Fruit fly (Drosophila melanogaster): ENCODE results near the gene Parg.

Parg gene

DNA sequence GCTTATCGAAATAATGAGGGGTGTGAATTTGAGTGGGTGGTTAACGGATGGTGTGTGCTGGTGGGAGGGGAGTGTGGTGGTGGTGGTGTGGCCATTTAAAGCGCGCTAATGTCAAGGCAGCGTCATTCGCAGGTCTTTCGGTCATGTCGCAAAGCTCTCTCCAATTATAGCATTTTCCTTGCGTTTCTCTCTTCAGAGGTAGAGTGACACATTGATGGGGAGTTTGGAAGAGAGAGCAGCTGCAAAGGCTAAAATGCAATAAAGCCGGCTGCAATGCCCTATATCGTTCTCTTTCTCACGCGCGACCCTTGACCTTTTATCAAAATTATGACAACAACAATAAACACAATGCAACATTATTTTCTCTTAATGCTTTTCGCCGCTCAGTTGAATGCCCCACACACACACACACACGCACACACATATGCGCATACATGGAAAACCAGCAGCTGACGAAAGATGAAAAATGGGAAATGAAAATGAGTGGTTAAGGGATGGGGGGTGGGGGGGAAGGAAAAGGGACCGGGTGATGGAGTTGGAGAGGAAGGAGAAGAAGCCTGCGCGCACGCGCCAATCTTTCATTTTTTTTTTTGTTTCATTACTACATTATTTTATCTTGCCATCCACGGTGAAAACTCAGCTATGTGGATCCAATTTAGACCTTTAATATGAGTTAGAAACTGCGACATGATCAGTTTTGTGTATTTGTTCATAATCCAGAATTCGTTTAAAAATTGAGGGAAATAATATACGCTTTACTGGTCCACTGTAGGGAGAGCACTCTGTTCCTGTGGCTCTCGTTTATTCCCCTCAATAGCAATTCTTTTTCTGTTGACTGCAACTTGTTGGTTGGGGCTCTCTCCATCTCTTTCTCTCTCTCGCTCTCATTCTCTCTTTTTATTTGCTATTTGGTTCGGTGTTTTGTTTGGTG lies 20.6 kb upstream of the Parg start:
- TF ChIP-seq tai (GFP tag; optimal IDR thresholded peaks at IDR 0.05) (peak; percentile 18), Dif (GFP tag; optimal IDR thresholded peaks at IDR 0.05; ENCODE audit: partially characterized antibody) (no peak), foxo (GFP tag; optimal IDR thresholded peaks at IDR 0.05) (peak in 1 of 2 experiments; percentile 82), psq (GFP tag; optimal IDR thresholded peaks at IDR 0.05) (peak; percentile 76), rgr (GFP tag; optimal IDR thresholded peaks at IDR 0.05) (peak; percentile 79), usp (GFP tag; optimal IDR thresholded peaks at IDR 0.05) (no peak), brk (GFP tag; optimal IDR thresholded peaks at IDR 0.05) (peak; percentile 15), Hnf4 (GFP tag; optimal IDR thresholded peaks at IDR 0.05) (peak; percentile 68), OdsH (GFP tag; optimal IDR thresholded peaks at IDR 0.05) (peak; percentile 60), Abd-B (GFP tag; optimal IDR thresholded peaks at IDR 0.05) (no peak), dsf (GFP tag; optimal IDR thresholded peaks at IDR 0.05; ENCODE audit: borderline replicate concordance) (no peak), CG9705 (GFP tag; optimal IDR thresholded peaks at IDR 0.05) (peak; percentile 30), dmrt93B (GFP tag; optimal IDR thresholded peaks at IDR 0.05) (peak; percentile 36), ey (GFP tag; optimal IDR thresholded peaks at IDR 0.05) (peak; percentile 78), sv (GFP tag; optimal IDR thresholded peaks at IDR 0.05) (peak; percentile 50), br (GFP tag; optimal IDR thresholded peaks at IDR 0.05) (peak; percentile 60), fru (GFP tag; optimal IDR thresholded peaks at IDR 0.05) (peak; percentile 79), sage (GFP tag; optimal IDR thresholded peaks at IDR 0.05) (no peak), lola (GFP tag; optimal IDR thresholded peaks at IDR 0.05) (no peak), Myc (optimal IDR thresholded peaks at IDR 0.05) (no peak), Hr78 (GFP tag; optimal IDR thresholded peaks at IDR 0.05) (no peak), Mio (GFP tag; optimal IDR thresholded peaks at IDR 0.05) (no peak), woc (GFP tag; optimal IDR thresholded peaks at IDR 0.05) (peak; percentile 64), Rel (GFP tag; optimal IDR thresholded peaks at IDR 0.05) (no peak), Rel (tag; optimal IDR thresholded peaks at IDR 0.05) (peak; percentile 9), pan (optimal IDR thresholded peaks at IDR 0.05) (no peak), Sp1 (GFP tag; optimal IDR thresholded peaks at IDR 0.05) (peak; percentile 66), h (GFP tag; optimal IDR thresholded peaks at IDR 0.05) (peak; percentile 78), Jra (GFP tag; optimal IDR thresholded peaks at IDR 0.05) (no peak), Dfd (GFP tag; optimal IDR thresholded peaks at IDR 0.05) (peak; percentile 86), Vsx2 (GFP tag; optimal IDR thresholded peaks at IDR 0.05; ENCODE audit: partially characterized antibody) (no peak), HLH106 (tag; optimal IDR thresholded peaks at IDR 0.05) (peak; percentile 70), CG32264 (GFP tag; optimal IDR thresholded peaks at IDR 0.05) (peak; percentile 27)

DNA sequence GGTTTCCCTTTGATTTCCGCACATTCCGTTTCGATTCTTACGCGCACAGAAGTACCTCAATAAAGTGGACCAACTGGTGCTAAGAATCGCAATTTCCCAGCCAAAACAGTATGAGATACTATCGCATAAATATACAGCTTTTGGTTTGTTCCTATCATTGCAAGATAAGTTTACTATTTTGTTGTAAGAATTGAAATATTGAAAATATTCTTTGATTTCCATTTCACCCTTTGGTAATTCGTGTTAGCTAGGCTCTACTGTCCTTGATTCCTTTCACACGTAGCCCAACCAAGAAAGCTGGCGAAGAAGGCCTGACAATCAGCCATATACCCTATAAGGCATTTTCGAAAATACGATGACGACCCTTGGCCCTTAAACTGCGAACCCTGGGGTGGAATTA lies 19.3 kb upstream of the Parg start:
- TF ChIP-seq sv (GFP tag; optimal IDR thresholded peaks at IDR 0.05) (no peak), foxo (GFP tag; optimal IDR thresholded peaks at IDR 0.05) (peak in 1 of 2 experiments; percentile 68), br (GFP tag; optimal IDR thresholded peaks at IDR 0.05) (peak; percentile 60), jim (GFP tag; optimal IDR thresholded peaks at IDR 0.05) (no peak), fru (GFP tag; optimal IDR thresholded peaks at IDR 0.05) (peak; percentile 64), Hnf4 (GFP tag; optimal IDR thresholded peaks at IDR 0.05) (peak; percentile 24), HLH106 (tag; optimal IDR thresholded peaks at IDR 0.05) (peak; percentile 62), CG32264 (GFP tag; optimal IDR thresholded peaks at IDR 0.05) (peak; percentile 16), brk (GFP tag; optimal IDR thresholded peaks at IDR 0.05) (peak; percentile 35), Abd-B (GFP tag; optimal IDR thresholded peaks at IDR 0.05) (no peak), Jra (GFP tag; optimal IDR thresholded peaks at IDR 0.05) (no peak), psq (GFP tag; optimal IDR thresholded peaks at IDR 0.05) (peak; percentile 19), rgr (GFP tag; optimal IDR thresholded peaks at IDR 0.05) (peak; percentile 54), CG9705 (GFP tag; optimal IDR thresholded peaks at IDR 0.05) (peak; percentile 36), Myc (optimal IDR thresholded peaks at IDR 0.05) (no peak), ey (GFP tag; optimal IDR thresholded peaks at IDR 0.05) (peak; percentile 62), Vsx2 (GFP tag; optimal IDR thresholded peaks at IDR 0.05; ENCODE audit: partially characterized antibody) (no peak), h (GFP tag; optimal IDR thresholded peaks at IDR 0.05) (peak; percentile 63), Sp1 (GFP tag; optimal IDR thresholded peaks at IDR 0.05) (peak; percentile 49), OdsH (GFP tag; optimal IDR thresholded peaks at IDR 0.05) (peak; percentile 19), dmrt93B (GFP tag; optimal IDR thresholded peaks at IDR 0.05) (peak; percentile 26), woc (GFP tag; optimal IDR thresholded peaks at IDR 0.05) (peak; percentile 72)

DNA sequence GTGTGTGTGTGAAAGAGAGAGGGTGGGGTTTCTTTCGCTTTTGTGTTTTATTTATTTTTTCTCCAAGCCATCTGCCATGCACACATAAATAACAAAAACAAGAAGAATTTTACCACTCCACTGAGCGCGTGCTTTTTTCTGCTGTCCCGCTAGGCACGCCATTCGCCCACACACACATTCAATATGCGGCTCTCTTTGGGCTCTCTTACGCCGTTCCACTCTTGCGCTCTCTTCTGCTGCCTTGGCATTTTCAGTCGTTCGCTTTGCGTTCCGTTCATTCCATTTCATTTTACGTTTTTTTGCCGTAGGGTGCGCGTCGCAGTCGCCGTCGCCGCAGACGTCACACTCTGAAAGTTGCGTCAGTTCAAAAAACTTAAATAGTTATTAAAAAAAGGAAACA lies 17.8 kb upstream of the Parg start:
- TF ChIP-seq N (GFP tag; optimal IDR thresholded peaks at IDR 0.05) (no peak), Jra (GFP tag; optimal IDR thresholded peaks at IDR 0.05) (peak; percentile 15), lola (GFP tag; optimal IDR thresholded peaks at IDR 0.05) (no peak), CrebA (GFP tag; optimal IDR thresholded peaks at IDR 0.05; ENCODE audit: borderline replicate concordance) (peak; percentile 63), ey (GFP tag; optimal IDR thresholded peaks at IDR 0.05) (no peak), pan (optimal IDR thresholded peaks at IDR 0.05) (no peak), CG32264 (GFP tag; optimal IDR thresholded peaks at IDR 0.05) (peak; percentile 59), psq (GFP tag; optimal IDR thresholded peaks at IDR 0.05) (peak; percentile 91), Dif (GFP tag; optimal IDR thresholded peaks at IDR 0.05; ENCODE audit: partially characterized antibody) (peak; percentile 93), jim (GFP tag; optimal IDR thresholded peaks at IDR 0.05) (no peak), h (GFP tag; optimal IDR thresholded peaks at IDR 0.05) (peak; percentile 36), sage (GFP tag; optimal IDR thresholded peaks at IDR 0.05) (peak; percentile 35), sv (GFP tag; optimal IDR thresholded peaks at IDR 0.05) (no peak), Hr78 (GFP tag; optimal IDR thresholded peaks at IDR 0.05) (no peak), Abd-B (GFP tag; optimal IDR thresholded peaks at IDR 0.05) (no peak), brk (GFP tag; optimal IDR thresholded peaks at IDR 0.05) (no peak), GATAd (GFP tag; optimal IDR thresholded peaks at IDR 0.05) (no peak), Dfd (GFP tag; optimal IDR thresholded peaks at IDR 0.05) (no peak), dsf (GFP tag; optimal IDR thresholded peaks at IDR 0.05; ENCODE audit: borderline replicate concordance) (no peak), woc (GFP tag; optimal IDR thresholded peaks at IDR 0.05) (no peak), Hnf4 (GFP tag; optimal IDR thresholded peaks at IDR 0.05) (no peak), usp (GFP tag; optimal IDR thresholded peaks at IDR 0.05) (no peak), br (GFP tag; optimal IDR thresholded peaks at IDR 0.05) (no peak), CG9705 (GFP tag; optimal IDR thresholded peaks at IDR 0.05) (no peak), Myc (optimal IDR thresholded peaks at IDR 0.05) (no peak), Sp1 (GFP tag; optimal IDR thresholded peaks at IDR 0.05) (peak; percentile 31), Hr83 (GFP tag; optimal IDR thresholded peaks at IDR 0.05; ENCODE audit: poor library complexity, severe bottlenecking) (peak; percentile 48), OdsH (GFP tag; optimal IDR thresholded peaks at IDR 0.05) (no peak), dmrt93B (GFP tag; optimal IDR thresholded peaks at IDR 0.05) (no peak), Mio (GFP tag; optimal IDR thresholded peaks at IDR 0.05) (no peak), HLH106 (tag; optimal IDR thresholded peaks at IDR 0.05) (no peak)
